Fruit fly (Drosophila melanogaster) whole organism, embryonic: ENCODE measurements around the gene CG46467.

Source experiments
- Adf1 ChIP-seq: fragments of 200-800 bp; sonication (Bioruptor generic); IDR thresholded peaks from 2 replicates; pipeline ENCODE4 v1.3.6; 2022; ENCODE audit warnings: missing biosample characterization, missing genetic modification characterization
- CG10959 ChIP-seq: fragments of 200-800 bp; sonication (Bioruptor generic); IDR thresholded peaks from 2 replicates; pipeline ENCODE4 v1.3.6; 2022; ENCODE audit warnings: missing biosample characterization, missing genetic modification characterization
- CG11085 ChIP-seq: fragments of 200-800 bp; sonication (Bioruptor generic); IDR thresholded peaks from 2 replicates; pipeline ENCODE4 v1.3.6; 2022; ENCODE audit warnings: missing biosample characterization, missing genetic modification characterization
- CG12155 ChIP-seq: fragments of 200-800 bp; sonication (Bioruptor generic); optimal IDR thresholded peaks from 3 replicates; lab custom pipeline; 2016; ENCODE audit warnings: missing biosample characterization, missing genetic modification characterization
- CG12769 ChIP-seq: fragments of 200-800 bp; sonication (Bioruptor generic); optimal IDR thresholded peaks from 2 replicates; lab custom pipeline; 2019; ENCODE audit warnings: missing biosample characterization, mild to moderate bottlenecking, missing genetic modification characterization, moderate library complexity
- CG13123 ChIP-seq: fragments of 200-800 bp; sonication (Bioruptor generic); optimal IDR thresholded peaks from 2 replicates; lab custom pipeline; 2016; ENCODE audit warnings: missing biosample characterization, missing genetic modification characterization
- CG13296 ChIP-seq: fragments of 200-800 bp; sonication (Bioruptor generic); optimal IDR thresholded peaks from 3 replicates; lab custom pipeline; 2018; ENCODE audit warnings: missing biosample characterization, mild to moderate bottlenecking, missing genetic modification characterization
- CG13624 ChIP-seq: fragments of 200-800 bp; sonication (Bioruptor generic); optimal IDR thresholded peaks from 2 replicates; lab custom pipeline; 2016; ENCODE audit warnings: missing biosample characterization, missing genetic modification characterization
- CG14050 ChIP-seq: fragments of 200-800 bp; sonication (Bioruptor generic); IDR thresholded peaks from 3 replicates; pipeline ENCODE4 v1.3.6; 2022; ENCODE audit warnings: missing biosample characterization, missing genetic modification characterization
- CG1529 ChIP-seq: fragments of 200-800 bp; sonication (Bioruptor generic); optimal IDR thresholded peaks from 3 replicates; lab custom pipeline; 2018; ENCODE audit warnings: missing biosample characterization, missing genetic modification characterization
- CG1603 ChIP-seq: fragments of 200-800 bp; sonication (Bioruptor generic); optimal IDR thresholded peaks from 2 replicates; lab custom pipeline; 2019; ENCODE audit warnings: missing biosample characterization, mild to moderate bottlenecking, missing genetic modification characterization, moderate library complexity
- CG17361 ChIP-seq: fragments of 200-800 bp; sonication (Bioruptor generic); IDR thresholded peaks from 3 replicates; pipeline ENCODE4 v1.3.6; 2022; ENCODE audit warnings: missing biosample characterization, missing genetic modification characterization
- CG17568 ChIP-seq: fragments of 200-800 bp; sonication (Bioruptor generic); optimal IDR thresholded peaks from 2 replicates; lab custom pipeline; 2018; ENCODE audit warnings: missing biosample characterization, mild to moderate bottlenecking, missing genetic modification characterization, moderate library complexity
- CG17912 ChIP-seq: fragments of 200-800 bp; sonication (Bioruptor generic); optimal IDR thresholded peaks from 2 replicates; lab custom pipeline; 2018; ENCODE audit warnings: missing biosample characterization, mild to moderate bottlenecking, missing genetic modification characterization
- CG2199 ChIP-seq: fragments of 200-800 bp; sonication (Bioruptor generic); IDR thresholded peaks from 3 replicates; pipeline ENCODE4 v1.3.6; 2022; ENCODE audit warnings: missing biosample characterization, missing genetic modification characterization
- CG30403 ChIP-seq: fragments of 200-800 bp; sonication (Bioruptor generic); optimal IDR thresholded peaks from 3 replicates; lab custom pipeline; 2016; ENCODE audit warnings: missing biosample characterization, missing genetic modification characterization
- CG3838 ChIP-seq: fragments of 200-800 bp; sonication (Bioruptor generic); optimal IDR thresholded peaks from 3 replicates; lab custom pipeline; 2016; ENCODE audit warnings: missing biosample characterization, missing genetic modification characterization
- CG4404 ChIP-seq: fragments of 200-800 bp; sonication (Bioruptor generic); IDR thresholded peaks from 2 replicates; pipeline ENCODE4 v1.3.6; 2022; ENCODE audit warnings: missing biosample characterization, missing genetic modification characterization
- CG4854 ChIP-seq: fragments of 200-800 bp; sonication (Bioruptor generic); optimal IDR thresholded peaks from 2 replicates; lab custom pipeline; 2016; ENCODE audit warnings: missing biosample characterization, missing genetic modification characterization, inconsistent platforms
- CG6175 ChIP-seq: fragments of 200-800 bp; sonication (Bioruptor generic); IDR thresholded peaks from 3 replicates; pipeline ENCODE4 v1.3.6; 2022; ENCODE audit warnings: missing biosample characterization, missing genetic modification characterization
- Dip3 ChIP-seq: fragments of 200-800 bp; sonication (Bioruptor generic); optimal IDR thresholded peaks from 3 replicates; lab custom pipeline; 2016; ENCODE audit warnings: missing biosample characterization, missing genetic modification characterization
- Drgx ChIP-seq: fragments of 200-800 bp; sonication (Bioruptor generic); IDR thresholded peaks from 2 replicates; pipeline ENCODE4 v1.3.6; 2022; ENCODE audit warnings: missing biosample characterization, missing genetic modification characterization
- H15 ChIP-seq: fragments of 200-800 bp; sonication (Bioruptor generic); IDR thresholded peaks from 3 replicates; pipeline ENCODE4 v1.3.6; 2022; ENCODE audit warnings: missing biosample characterization, missing genetic modification characterization
- NFAT ChIP-seq: fragments of 200-800 bp; sonication (Bioruptor generic); IDR thresholded peaks from 2 replicates; pipeline ENCODE4 v1.3.6; 2022; ENCODE audit warnings: missing biosample characterization, missing genetic modification characterization
- Neu2 ChIP-seq: fragments of 200-800 bp; sonication (Bioruptor generic); optimal IDR thresholded peaks from 3 replicates; lab custom pipeline; 2016; ENCODE audit warnings: missing biosample characterization, missing genetic modification characterization, borderline replicate concordance
- Nf-YB ChIP-seq: fragments of 200-800 bp; sonication (Bioruptor generic); optimal IDR thresholded peaks from 3 replicates; lab custom pipeline; 2019; ENCODE audit warnings: missing biosample characterization, mild to moderate bottlenecking, missing genetic modification characterization, moderate library complexity
- Oaz ChIP-seq: fragments of 200-800 bp; sonication (Bioruptor generic); IDR thresholded peaks from 2 replicates; pipeline ENCODE4 v1.3.6; 2022; ENCODE audit warnings: missing biosample characterization, missing genetic modification characterization
- Poxn ChIP-seq: fragments of 200-800 bp; sonication (Bioruptor generic); IDR thresholded peaks from 2 replicates; pipeline ENCODE4 v1.3.6; 2022; ENCODE audit warnings: missing biosample characterization, missing genetic modification characterization
- Trl ChIP-seq, 3 experiments: fragments of >200 bp in 2 of 3; fragments of 200-800 bp in 1 of 3; sonication (Bioruptor generic) in 1 of 3; optimal IDR thresholded peaks; 2 replicates in 1 of 3; 3 replicates in 2 of 3; lab custom pipeline; 2016 to 2017; ENCODE audit warnings: missing biosample characterization in 1 of 3, missing genetic modification characterization in 1 of 3
- bbx ChIP-seq: fragments of 200-800 bp; sonication (Bioruptor generic); IDR thresholded peaks from 2 replicates; pipeline ENCODE4 v1.3.6; 2022; ENCODE audit warnings: missing biosample characterization, missing genetic modification characterization; ENCODE audit not compliant: partially characterized antibody
- cg ChIP-seq: fragments of 200-800 bp; sonication (Bioruptor generic); optimal IDR thresholded peaks from 3 replicates; lab custom pipeline; 2019; ENCODE audit warnings: missing biosample characterization, mild to moderate bottlenecking, missing genetic modification characterization, moderate library complexity
- chinmo ChIP-seq: fragments of 200-800 bp; sonication (Bioruptor generic); IDR thresholded peaks from 4 replicates; pipeline ENCODE4 v1.3.6; 2022; ENCODE audit warnings: missing biosample characterization, missing genetic modification characterization; ENCODE audit not compliant: partially characterized antibody
- fd102C ChIP-seq: fragments of 200-800 bp; sonication (Bioruptor generic); optimal IDR thresholded peaks from 2 replicates; lab custom pipeline; 2018; ENCODE audit warnings: missing biosample characterization, mild to moderate bottlenecking, missing genetic modification characterization, moderate library complexity
- fu2 ChIP-seq: fragments of 200-800 bp; sonication (Bioruptor generic); optimal IDR thresholded peaks from 2 replicates; lab custom pipeline; 2016; ENCODE audit warnings: missing biosample characterization, missing genetic modification characterization
- grn ChIP-seq: fragments of 200-800 bp; sonication (Bioruptor generic); optimal IDR thresholded peaks from 3 replicates; lab custom pipeline; 2017; ENCODE audit warnings: missing biosample characterization, missing genetic modification characterization
- gsb ChIP-seq: fragments of 200-800 bp; sonication (Bioruptor generic); IDR thresholded peaks from 2 replicates; pipeline ENCODE4 v1.3.6; 2022; ENCODE audit warnings: missing biosample characterization, missing genetic modification characterization
- gt ChIP-seq: fragments of 200-800 bp; sonication (Bioruptor generic); IDR thresholded peaks from 2 replicates; pipeline ENCODE4 v1.3.6; 2022; ENCODE audit warnings: missing biosample characterization, missing genetic modification characterization
- jigr1 ChIP-seq: fragments of 200-800 bp; sonication (Bioruptor generic); IDR thresholded peaks from 3 replicates; pipeline ENCODE4 v1.3.6; 2022; ENCODE audit warnings: missing biosample characterization, missing genetic modification characterization
- nom ChIP-seq: fragments of 200-800 bp; sonication (Bioruptor generic); optimal IDR thresholded peaks from 2 replicates; lab custom pipeline; 2017; ENCODE audit warnings: missing biosample characterization, missing genetic modification characterization, mild to moderate bottlenecking, moderate library complexity, missing genetic modification reagents
- ranshi ChIP-seq: fragments of 200-800 bp; sonication (Bioruptor generic); IDR thresholded peaks from 2 replicates; pipeline ENCODE4 v1.3.6; 2022; ENCODE audit warnings: missing biosample characterization, missing genetic modification characterization
- run ChIP-seq: fragments of 200-800 bp; sonication (Bioruptor generic); optimal IDR thresholded peaks from 3 replicates; lab custom pipeline; 2018; ENCODE audit warnings: missing biosample characterization, mild to moderate bottlenecking, missing genetic modification characterization
- sc ChIP-seq, 3 experiments: fragments of >200 bp in 2 of 3; fragments of 200-800 bp in 1 of 3; sonication (Bioruptor generic) in 1 of 3; optimal IDR thresholded peaks; 2 replicates in 2 of 3; 3 replicates in 1 of 3; lab custom pipeline; 2017; ENCODE audit warnings: mild to moderate bottlenecking in 1 of 3, missing biosample characterization in 1 of 3, missing genetic modification characterization in 1 of 3, missing genetic modification reagents in 1 of 3
- schlank ChIP-seq: fragments of 200-800 bp; sonication (Bioruptor generic); optimal IDR thresholded peaks from 2 replicates; lab custom pipeline; 2018; ENCODE audit warnings: missing biosample characterization, mild to moderate bottlenecking, missing genetic modification characterization
- sima ChIP-seq: fragments of 200-800 bp; sonication (Bioruptor generic); optimal IDR thresholded peaks from 2 replicates; lab custom pipeline; 2016; ENCODE audit warnings: missing biosample characterization, missing genetic modification characterization
- sob ChIP-seq: fragments of 200-800 bp; sonication (Bioruptor generic); IDR thresholded peaks from 2 replicates; pipeline ENCODE4 v1.3.6; 2022; ENCODE audit warnings: missing biosample characterization, missing genetic modification characterization
- sug ChIP-seq: fragments of 200-800 bp; optimal IDR thresholded peaks from 2 replicates; lab custom pipeline; 2019; ENCODE audit warnings: missing biosample characterization, mild to moderate bottlenecking, missing genetic modification characterization, moderate library complexity
- tio ChIP-seq: fragments of 200-800 bp; sonication (Bioruptor generic); optimal IDR thresholded peaks from 2 replicates; lab custom pipeline; 2017; ENCODE audit warnings: missing biosample characterization, missing genetic modification characterization, inconsistent platforms
- unpg ChIP-seq: fragments of 200-800 bp; sonication (Bioruptor generic); optimal IDR thresholded peaks from 3 replicates; lab custom pipeline; 2018; ENCODE audit warnings: missing biosample characterization, mild to moderate bottlenecking, missing genetic modification characterization, moderate library complexity
- vvl ChIP-seq: fragments of 200-800 bp; sonication (Bioruptor generic); IDR thresholded peaks from 2 replicates; pipeline ENCODE4 v1.3.6; 2022; ENCODE audit warnings: missing biosample characterization, missing genetic modification characterization

The CG46467 gene

DNA sequence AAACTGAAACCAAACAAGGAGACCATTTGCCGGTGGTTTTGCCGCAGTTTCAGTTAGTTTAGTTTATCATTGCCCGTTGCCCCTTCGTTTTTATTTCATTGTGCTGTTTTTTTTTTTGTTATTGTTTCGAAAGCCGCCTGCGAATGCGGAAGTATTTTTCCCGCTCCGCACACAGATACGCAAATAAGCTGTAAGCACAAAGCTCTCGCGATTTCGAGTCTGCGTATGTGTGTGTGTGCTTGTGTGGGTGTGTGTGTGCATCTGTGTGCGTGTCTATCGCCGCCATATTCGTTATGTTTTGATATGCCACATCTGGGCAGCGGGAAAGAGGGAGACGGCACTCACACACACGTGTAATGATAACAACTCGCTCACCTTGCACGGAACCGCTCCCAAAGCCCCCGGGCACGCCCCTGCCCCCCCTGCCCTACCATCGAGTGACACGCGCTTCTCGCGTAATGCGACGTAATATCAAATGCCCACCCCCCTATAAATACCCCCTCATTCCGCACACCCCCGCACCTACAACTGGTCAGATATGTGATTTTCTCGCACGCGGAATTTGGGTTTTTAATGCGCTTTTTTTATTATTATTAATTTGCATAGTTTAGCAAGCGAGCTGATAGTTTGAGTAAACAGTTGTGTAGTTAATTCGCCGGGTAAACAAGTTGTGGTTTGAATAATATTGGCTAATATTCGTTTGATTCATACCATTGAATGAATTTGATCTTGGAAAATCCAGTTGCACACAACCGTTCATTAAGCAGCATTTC, 57.9 kb downstream of the CG46467 start (continued):
- no peak for TF ChIP-seq gsb (GFP tag; lab: Robert Waterston, UW)
- no peak for TF ChIP-seq H15
- no peak for TF ChIP-seq fd102C
- no peak for TF ChIP-seq CG17361
- no peak for TF ChIP-seq Dip3 (GFP tag; lab: Kevin White, UChicago)
- TF ChIP-seq Adf1 (GFP tag; lab: Robert Waterston, UW), result peak; percentile 79
- TF ChIP-seq schlank (tag; lab: Kevin White, UChicago), result no peak
- TF ChIP-seq CG17568 (GFP tag; lab: Kevin White, UChicago), result peak; percentile 17
- TF ChIP-seq fu2 (GFP tag; lab: Kevin White, UChicago), result no peak
- TF ChIP-seq gt (GFP tag; lab: Robert Waterston, UW), result no peak
- TF ChIP-seq bbx (GFP tag; lab: Robert Waterston, UW), result peak; percentile 7; the same call in 1 of the 2 replicates
- no peak for TF ChIP-seq CG4404
- TF ChIP-seq CG2199 (GFP tag; lab: Robert Waterston, UW), result peak; percentile 77; the same call in 1 of the 3 replicates
- TF ChIP-seq sug (tag; lab: Kevin White, UChicago), result peak; percentile 95
- TF ChIP-seq sc (optimal IDR thresholded peaks at IDR 0.05; lab: Kevin White, UChicago), result no peak
- TF ChIP-seq sc (GFP tag; optimal IDR thresholded peaks at IDR 0.05; lab: Kevin White, UChicago), result no peak
- TF ChIP-seq tio, result no peak
- TF ChIP-seq Trl (optimal IDR thresholded peaks at IDR 0.05; lab: Kevin White, UChicago), result peak in 1 of 2 experiments; percentile 32
- TF ChIP-seq Trl (GFP tag; optimal IDR thresholded peaks at IDR 0.05; lab: Kevin White, UChicago), result no peak
- no peak for TF ChIP-seq Oaz (GFP tag; lab: Robert Waterston, UW)
- no peak for TF ChIP-seq ranshi (GFP tag; lab: Robert Waterston, UW)
- no peak for TF ChIP-seq CG14050 (GFP tag; lab: Robert Waterston, UW)
- TF ChIP-seq CG13624 (GFP tag; lab: Kevin White, UChicago), result peak; percentile 6
- TF ChIP-seq CG30403, result no peak
- TF ChIP-seq NFAT (GFP tag; lab: Robert Waterston, UW), result peak; percentile 56; the same call in 1 of the 2 replicates
- TF ChIP-seq nom (GFP tag; lab: Kevin White, UChicago), result no peak
- TF ChIP-seq CG12769 (tag; lab: Kevin White, UChicago), result peak; percentile 95
- TF ChIP-seq CG1603 (tag; lab: Kevin White, UChicago), result no peak
- TF ChIP-seq CG1529 (GFP tag; lab: Kevin White, UChicago), result no peak
- TF ChIP-seq CG17912 (GFP tag; lab: Kevin White, UChicago), result no peak
- peak; percentile 78 for TF ChIP-seq CG6175 (GFP tag; lab: Robert Waterston, UW)
- TF ChIP-seq CG4854 (GFP tag; lab: Kevin White, UChicago), result no peak
- no peak for TF ChIP-seq run (tag; lab: Kevin White, UChicago)
- TF ChIP-seq sob (GFP tag; lab: Robert Waterston, UW), result no peak
- no peak for TF ChIP-seq CG11085 (GFP tag; lab: Robert Waterston, UW)
- no peak for TF ChIP-seq Poxn (GFP tag; lab: Robert Waterston, UW)
- peak; percentile 23 for TF ChIP-seq CG13296 (GFP tag; lab: Kevin White, UChicago)
- TF ChIP-seq CG12155 (GFP tag; lab: Kevin White, UChicago), result no peak
- no peak for TF ChIP-seq CG10959
- TF ChIP-seq CG13123 (GFP tag; lab: Kevin White, UChicago), result no peak
- no peak for TF ChIP-seq Drgx (GFP tag; lab: Robert Waterston, UW)
- peak; percentile 34 for TF ChIP-seq grn (GFP tag; lab: Kevin White, UChicago)
- TF ChIP-seq Nf-YB (GFP tag; lab: Kevin White, UChicago), result no peak
- peak; percentile 91 for TF ChIP-seq cg (GFP tag; lab: Kevin White, UChicago)
- TF ChIP-seq chinmo (GFP tag; lab: Robert Waterston, UW), result peak; percentile 100
- TF ChIP-seq CG3838 (GFP tag; lab: Kevin White, UChicago), result no peak
- no peak for TF ChIP-seq sima (GFP tag; lab: Kevin White, UChicago)
- peak; percentile 16 for TF ChIP-seq unpg (GFP tag; lab: Kevin White, UChicago)
- TF ChIP-seq vvl (GFP tag; lab: Robert Waterston, UW), result peak; percentile 62
- no peak for TF ChIP-seq Neu2
- TF ChIP-seq jigr1, result no peak
